Fruit fly (Drosophila melanogaster) whole organism, prepupa: Measurements from ENCODE around the gene Saf6.

ENCODE experiments used
- CG10631 ChIP-seq: fragments of 200-800 bp; sonication (Bioruptor generic); optimal IDR thresholded peaks from 2 replicates; lab custom pipeline; 2016; ENCODE audit warnings: missing biosample characterization, missing genetic modification characterization
- CG10669 ChIP-seq: fragments of 200-800 bp; sonication (Bioruptor generic); optimal IDR thresholded peaks from 3 replicates; lab custom pipeline; 2018; ENCODE audit warnings: missing biosample characterization, mild to moderate bottlenecking, missing genetic modification characterization, moderate library complexity
- CG11294 ChIP-seq: fragments of 200-800 bp; sonication (Bioruptor generic); IDR thresholded peaks from 2 replicates; pipeline ENCODE4 v1.3.6; 2022; ENCODE audit warnings: missing biosample characterization, missing genetic modification characterization
- CG11762 ChIP-seq: fragments of 200-800 bp; sonication (Bioruptor generic); optimal IDR thresholded peaks from 3 replicates; lab custom pipeline; 2016; ENCODE audit warnings: missing biosample characterization, missing genetic modification characterization; ENCODE audit not compliant: insufficient read depth
- CG11902 ChIP-seq: fragments of 200-800 bp; sonication (Bioruptor generic); optimal IDR thresholded peaks from 3 replicates; lab custom pipeline; 2016; ENCODE audit warnings: missing biosample characterization, missing genetic modification characterization
- CG15336 ChIP-seq: fragments of 200-800 bp; sonication (Bioruptor generic); IDR thresholded peaks from 2 replicates; pipeline ENCODE4 v1.3.6; 2022; ENCODE audit warnings: missing biosample characterization, missing genetic modification characterization
- CG1621 ChIP-seq: fragments of 200-800 bp; sonication (Bioruptor generic); optimal IDR thresholded peaks from 3 replicates; lab custom pipeline; 2018; ENCODE audit warnings: missing biosample characterization, mild to moderate bottlenecking, missing genetic modification characterization
- CG16779 ChIP-seq: fragments of 200-800 bp; sonication (Bioruptor generic); optimal IDR thresholded peaks from 3 replicates; lab custom pipeline; 2017; ENCODE audit warnings: missing biosample characterization, mild to moderate bottlenecking, missing genetic modification characterization
- CG31627 ChIP-seq: fragments of 200-800 bp; sonication (Bioruptor generic); optimal IDR thresholded peaks from 3 replicates; lab custom pipeline; 2016; ENCODE audit warnings: missing biosample characterization, missing genetic modification characterization
- CG32006 ChIP-seq: fragments of 200-800 bp; sonication (Bioruptor generic); optimal IDR thresholded peaks from 3 replicates; lab custom pipeline; 2017; ENCODE audit warnings: missing biosample characterization, mild to moderate bottlenecking, missing genetic modification characterization
- CG34406 ChIP-seq: fragments of 200-800 bp; sonication (Bioruptor generic); optimal IDR thresholded peaks from 3 replicates; lab custom pipeline; 2016; ENCODE audit warnings: missing biosample characterization, missing genetic modification characterization
- CG3919 ChIP-seq: fragments of 200-800 bp; sonication (Bioruptor generic); optimal IDR thresholded peaks from 3 replicates; lab custom pipeline; 2016; ENCODE audit warnings: missing biosample characterization, missing genetic modification characterization
- CG4318 ChIP-seq: fragments of 200-800 bp; sonication (Bioruptor generic); optimal IDR thresholded peaks from 3 replicates; lab custom pipeline; 2017; ENCODE audit warnings: missing biosample characterization, mild to moderate bottlenecking, missing genetic modification characterization
- CG6163 ChIP-seq: fragments of 200-800 bp; sonication (Bioruptor generic); IDR thresholded peaks from 3 replicates; pipeline ENCODE4 v1.3.6; 2022; ENCODE audit warnings: missing biosample characterization, missing genetic modification characterization
- CG6276 ChIP-seq: fragments of 200-800 bp; sonication (Bioruptor generic); optimal IDR thresholded peaks from 2 replicates; lab custom pipeline; 2017; ENCODE audit warnings: missing biosample characterization, mild to moderate bottlenecking, missing genetic modification characterization
- CG6792 ChIP-seq: fragments of 200-800 bp; sonication (Bioruptor generic); optimal IDR thresholded peaks from 3 replicates; lab custom pipeline; 2016; ENCODE audit warnings: missing biosample characterization, missing genetic modification characterization
- CG6808 ChIP-seq: fragments of 200-800 bp; sonication (Bioruptor generic); optimal IDR thresholded peaks from 3 replicates; lab custom pipeline; 2017; ENCODE audit warnings: missing biosample characterization, missing genetic modification characterization, mild to moderate bottlenecking, moderate library complexity, missing genetic modification reagents
- CG6854 ChIP-seq: fragments of 200-800 bp; sonication (Bioruptor generic); optimal IDR thresholded peaks from 2 replicates; lab custom pipeline; 2017; ENCODE audit warnings: missing biosample characterization, mild to moderate bottlenecking, missing genetic modification characterization
- CG7368 ChIP-seq: fragments of 200-800 bp; sonication (Bioruptor generic); optimal IDR thresholded peaks from 3 replicates; lab custom pipeline; 2016; ENCODE audit warnings: missing biosample characterization, missing genetic modification characterization
- CG8632 ChIP-seq: fragments of 200-800 bp; sonication (Bioruptor generic); optimal IDR thresholded peaks from 3 replicates; lab custom pipeline; 2016; ENCODE audit warnings: missing biosample characterization, missing genetic modification characterization
- CG9139 ChIP-seq: fragments of 200-800 bp; sonication (Bioruptor generic); optimal IDR thresholded peaks from 3 replicates; lab custom pipeline; 2017; ENCODE audit warnings: missing biosample characterization, mild to moderate bottlenecking, missing genetic modification characterization
- Eip75B ChIP-seq: fragments of 200-800 bp; sonication (Bioruptor generic); optimal IDR thresholded peaks from 3 replicates; lab custom pipeline; 2016; ENCODE audit warnings: missing biosample characterization, missing genetic modification characterization
- Eip78C ChIP-seq: fragments of 200-800 bp; sonication (Bioruptor generic); peaks from one replicate; lab custom pipeline; 2016; ENCODE audit warnings: missing biosample characterization, missing genetic modification characterization
- Ets96B ChIP-seq: fragments of 200-800 bp; optimal IDR thresholded peaks from 2 replicates; lab custom pipeline; 2019; ENCODE audit warnings: missing biosample characterization, mild to moderate bottlenecking, missing genetic modification characterization, moderate library complexity
- Gug ChIP-seq: fragments of 200-800 bp; sonication (Bioruptor generic); IDR thresholded peaks from 2 replicates; pipeline ENCODE4 v1.3.6; 2022; ENCODE audit warnings: missing biosample characterization, missing genetic modification characterization
- Hr38 ChIP-seq: sonication (Bioruptor generic); optimal IDR thresholded peaks from 2 replicates; lab custom pipeline; 2016; ENCODE audit warnings: missing biosample characterization, missing genetic modification characterization
- Met ChIP-seq: fragments of 200-800 bp; sonication (Bioruptor generic); optimal IDR thresholded peaks from 3 replicates; lab custom pipeline; 2016; ENCODE audit warnings: missing biosample characterization, missing genetic modification characterization
- OdsH ChIP-seq: fragments of 200-800 bp; sonication (Bioruptor generic); optimal IDR thresholded peaks from 3 replicates; lab custom pipeline; 2016; ENCODE audit warnings: missing biosample characterization, missing genetic modification characterization
- Smox ChIP-seq: fragments of 200-800 bp; sonication (Bioruptor generic); optimal IDR thresholded peaks from 3 replicates; lab custom pipeline; 2016; ENCODE audit warnings: missing biosample characterization, missing genetic modification characterization
- Sox102F ChIP-seq: fragments of 200-800 bp; sonication (Bioruptor generic); optimal IDR thresholded peaks from 2 replicates; lab custom pipeline; 2016; ENCODE audit warnings: missing biosample characterization, mild to moderate bottlenecking, missing genetic modification characterization
- Sox15 ChIP-seq: fragments of 200-800 bp; sonication (Bioruptor generic); optimal IDR thresholded peaks from 3 replicates; lab custom pipeline; 2016; ENCODE audit warnings: missing biosample characterization, missing genetic modification characterization
- acj6 ChIP-seq: fragments of 200-800 bp; sonication (Bioruptor generic); optimal IDR thresholded peaks from 3 replicates; lab custom pipeline; 2016; ENCODE audit warnings: missing biosample characterization, missing genetic modification characterization
- dac ChIP-seq: fragments of 200-800 bp; sonication (Bioruptor generic); optimal IDR thresholded peaks from 2 replicates; lab custom pipeline; 2017; ENCODE audit warnings: missing biosample characterization, mild to moderate bottlenecking, missing genetic modification characterization
- dsx ChIP-seq: fragments of 200-800 bp; optimal IDR thresholded peaks from 3 replicates; lab custom pipeline; 2019; ENCODE audit warnings: missing biosample characterization, mild to moderate bottlenecking, missing genetic modification characterization, moderate library complexity; ENCODE audit not compliant: poor library complexity, severe bottlenecking
- eg ChIP-seq: fragments of 200-800 bp; sonication (Bioruptor generic); IDR thresholded peaks from 3 replicates; pipeline ENCODE4 v1.3.6; 2022; ENCODE audit warnings: missing biosample characterization, missing genetic modification characterization
- esn ChIP-seq: fragments of 200-800 bp; sonication (Bioruptor generic); optimal IDR thresholded peaks from 2 replicates; lab custom pipeline; 2016; ENCODE audit warnings: missing biosample characterization, mild to moderate bottlenecking, missing genetic modification characterization, moderate library complexity
- fd59A ChIP-seq: fragments of 200-800 bp; sonication (Bioruptor generic); optimal IDR thresholded peaks from 2 replicates; lab custom pipeline; 2017; ENCODE audit warnings: missing biosample characterization, mild to moderate bottlenecking, missing genetic modification characterization, missing genetic modification reagents
- fd85E ChIP-seq: fragments of 200-800 bp; sonication (Bioruptor generic); optimal IDR thresholded peaks from 3 replicates; lab custom pipeline; 2016; ENCODE audit warnings: missing biosample characterization, missing genetic modification characterization
- fkh ChIP-seq: fragments of 200-800 bp; sonication (Bioruptor generic); optimal IDR thresholded peaks from 3 replicates; lab custom pipeline; 2017; ENCODE audit warnings: missing biosample characterization, mild to moderate bottlenecking, missing genetic modification characterization, moderate library complexity
- lz ChIP-seq: fragments of 200-800 bp; sonication (Bioruptor generic); optimal IDR thresholded peaks from 3 replicates; lab custom pipeline; 2016; ENCODE audit warnings: missing biosample characterization, missing genetic modification characterization
- net ChIP-seq: fragments of 200-800 bp; sonication (Bioruptor generic); optimal IDR thresholded peaks from 3 replicates; lab custom pipeline; 2016; ENCODE audit warnings: missing biosample characterization, missing genetic modification characterization
- pdm3 ChIP-seq: fragments of 200-800 bp; sonication (Bioruptor generic); optimal IDR thresholded peaks from 3 replicates; lab custom pipeline; 2016; ENCODE audit warnings: missing biosample characterization, missing genetic modification characterization
- salr ChIP-seq, 2 experiments: fragments of 200-800 bp; sonication (Bioruptor generic); optimal IDR thresholded peaks; 3 replicates each; lab custom pipeline; 2016 to 2018; ENCODE audit warnings: missing biosample characterization in 2 of 2, missing genetic modification characterization in 2 of 2, mild to moderate bottlenecking in 1 of 2
- spab ChIP-seq: fragments of 200-800 bp; sonication (Bioruptor generic); optimal IDR thresholded peaks from 2 replicates; lab custom pipeline; 2017; ENCODE audit warnings: missing biosample characterization, mild to moderate bottlenecking, missing genetic modification characterization, missing genetic modification reagents
- ss ChIP-seq, 2 experiments: fragments of 200-800 bp; sonication (Bioruptor generic); optimal IDR thresholded peaks; 2 replicates in 1 of 2; 3 replicates in 1 of 2; lab custom pipeline; 2017 to 2018; ENCODE audit warnings: mild to moderate bottlenecking in 2 of 2, missing biosample characterization in 2 of 2, missing genetic modification characterization in 2 of 2, moderate library complexity in 1 of 2
- svp ChIP-seq: fragments of 200-800 bp; sonication (Bioruptor generic); peaks from one replicate; lab custom pipeline; 2016; ENCODE audit warnings: missing biosample characterization, missing genetic modification characterization
- topi ChIP-seq: fragments of 200-800 bp; sonication (Bioruptor generic); optimal IDR thresholded peaks from 3 replicates; lab custom pipeline; 2016; ENCODE audit warnings: missing biosample characterization, missing genetic modification characterization
- vri ChIP-seq: fragments of 200-800 bp; sonication (Bioruptor generic); optimal IDR thresholded peaks from 3 replicates; lab custom pipeline; 2016; ENCODE audit warnings: missing biosample characterization, mild to moderate bottlenecking, missing genetic modification characterization

The Saf6 gene

DNA sequence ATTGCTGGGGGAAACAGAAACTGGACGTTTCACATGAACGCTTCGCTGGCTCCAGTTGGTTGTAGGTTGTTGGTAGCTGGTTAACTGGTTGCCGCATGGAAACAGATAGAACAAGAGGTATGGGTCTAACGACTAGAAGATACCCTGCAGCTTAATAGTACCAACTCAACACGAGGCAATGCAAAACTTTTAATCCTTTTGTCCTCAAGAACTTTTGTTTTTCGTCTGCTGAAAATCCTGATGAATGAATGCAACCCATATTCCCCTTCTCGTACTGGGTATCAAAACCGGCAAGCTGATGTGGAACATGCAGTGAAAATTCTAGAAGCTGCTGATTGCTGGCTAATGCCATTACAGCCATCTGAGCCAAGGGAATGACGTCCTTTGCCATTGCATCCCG, 22.2 kb upstream of the Saf6 start (continued):
- TF ChIP-seq fkh (GFP tag; lab: Kevin White, UChicago): no peak
- no peak for TF ChIP-seq Smox
- TF ChIP-seq vri (GFP tag; lab: Kevin White, UChicago): peak; percentile 14
- peak; percentile 88 for TF ChIP-seq Eip75B (GFP tag; lab: Kevin White, UChicago)
- peak; percentile 4 for TF ChIP-seq lz (GFP tag; lab: Kevin White, UChicago)
- TF ChIP-seq CG7368 (GFP tag; lab: Kevin White, UChicago): peak; percentile 54
- TF ChIP-seq Ets96B (tag; lab: Kevin White, UChicago): no peak
- TF ChIP-seq Eip78C (GFP tag; lab: Kevin White, UChicago): peak; percentile 81
- peak; percentile 92 for TF ChIP-seq CG32006 (GFP tag; lab: Kevin White, UChicago)
- peak; percentile 33 for TF ChIP-seq CG6808 (GFP tag; lab: Kevin White, UChicago)
- TF ChIP-seq CG34406: no peak
- TF ChIP-seq esn (GFP tag; lab: Kevin White, UChicago): peak; percentile 74
- TF ChIP-seq CG11762 (GFP tag; lab: Kevin White, UChicago): peak; percentile 27

DNA sequence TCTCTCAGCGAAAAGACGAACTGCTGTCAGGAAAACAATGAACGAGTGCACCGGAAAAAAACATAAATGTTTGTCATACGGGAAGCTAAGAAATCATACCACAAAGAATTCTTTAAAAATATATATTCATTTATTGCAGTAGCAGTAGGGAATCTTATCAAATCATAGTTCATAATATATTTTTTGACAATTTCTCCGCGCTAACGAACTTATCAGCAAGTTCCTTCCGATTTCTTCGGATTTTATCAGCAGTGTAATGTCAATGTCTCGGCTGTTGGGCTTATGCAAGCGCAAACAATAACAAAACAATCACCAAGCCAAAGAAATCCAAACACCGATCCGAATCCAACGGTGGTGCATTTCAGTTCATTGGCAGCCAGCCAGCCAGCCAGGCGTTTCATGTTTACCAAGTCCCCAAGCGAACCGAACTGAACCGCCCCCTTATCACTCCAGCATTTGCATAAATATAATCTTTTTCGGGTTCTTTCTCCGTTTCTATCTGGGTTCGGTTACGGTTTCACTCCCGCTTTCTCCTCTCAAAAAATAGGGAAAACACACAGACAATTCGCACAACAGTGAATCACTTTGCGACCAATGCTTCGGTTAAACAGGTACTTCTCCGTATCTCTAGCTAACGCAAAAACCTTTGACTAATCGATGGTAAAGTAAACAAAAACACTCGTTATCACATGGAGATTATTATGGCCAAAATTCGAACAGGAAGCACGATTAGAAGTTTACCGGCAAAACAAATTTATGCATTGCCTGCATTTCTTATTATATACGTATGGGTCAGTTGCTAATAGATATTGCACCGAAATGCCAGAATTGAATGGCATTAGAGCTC, 12.0 kb upstream of the Saf6 start:
- no peak for TF ChIP-seq dsx
- no peak for TF ChIP-seq CG11762 (GFP tag; lab: Kevin White, UChicago)
- TF ChIP-seq topi (GFP tag; lab: Kevin White, UChicago): no peak
- TF ChIP-seq dac: peak; percentile 32
- no peak for TF ChIP-seq ss (GFP tag; optimal IDR thresholded peaks at IDR 0.05; lab: Kevin White, UChicago)
- TF ChIP-seq CG9139: no peak
- no peak for TF ChIP-seq OdsH (GFP tag; lab: Kevin White, UChicago)
- no peak for TF ChIP-seq Sox102F
- TF ChIP-seq CG15336 (GFP tag; lab: Robert Waterston, UW): peak; percentile 60
- no peak for TF ChIP-seq CG1621 (tag; lab: Kevin White, UChicago)
- TF ChIP-seq CG16779 (tag; lab: Kevin White, UChicago): no peak
- no peak for TF ChIP-seq CG10669 (GFP tag; lab: Kevin White, UChicago)
- TF ChIP-seq spab: no peak
- TF ChIP-seq CG10631 (GFP tag; lab: Kevin White, UChicago): no peak
- no peak for TF ChIP-seq CG11902 (GFP tag; lab: Kevin White, UChicago)
- TF ChIP-seq CG6792 (GFP tag; lab: Kevin White, UChicago): peak; percentile 42
- peak; percentile 14 for TF ChIP-seq lz (GFP tag; lab: Kevin White, UChicago)
- no peak for TF ChIP-seq pdm3
- TF ChIP-seq CG31627 (GFP tag; lab: Kevin White, UChicago): peak; percentile 49
- TF ChIP-seq net (GFP tag; lab: Kevin White, UChicago): peak; percentile 9
- TF ChIP-seq CG6854 (GFP tag; lab: Kevin White, UChicago): no peak
- TF ChIP-seq fd85E (GFP tag; lab: Kevin White, UChicago): no peak
- no peak for TF ChIP-seq CG6163
- TF ChIP-seq CG4318: no peak
- TF ChIP-seq Gug: 0 out of 2 replicates have a peak, but pooled peaks have one; percentile 10
- TF ChIP-seq CG8632 (GFP tag; lab: Kevin White, UChicago): no peak
- TF ChIP-seq CG3919 (GFP tag; lab: Kevin White, UChicago): no peak
- TF ChIP-seq Ets96B (tag; lab: Kevin White, UChicago): no peak
- TF ChIP-seq Met (GFP tag; lab: Kevin White, UChicago): no peak
- TF ChIP-seq eg (GFP tag; lab: Robert Waterston, UW): no peak
- no peak for TF ChIP-seq salr (GFP tag; optimal IDR thresholded peaks at IDR 0.05; lab: Kevin White, UChicago)
- peak; percentile 75 for TF ChIP-seq esn (GFP tag; lab: Kevin White, UChicago)
- peak; percentile 74 for TF ChIP-seq fkh (GFP tag; lab: Kevin White, UChicago)
- TF ChIP-seq fd59A (GFP tag; lab: Kevin White, UChicago): no peak
- no peak for TF ChIP-seq Sox15 (GFP tag; lab: Kevin White, UChicago)
- TF ChIP-seq svp (GFP tag; lab: Kevin White, UChicago): peak; percentile 81
- no peak for TF ChIP-seq acj6 (GFP tag; lab: Kevin White, UChicago)
- no peak for TF ChIP-seq Hr38 (GFP tag; lab: Kevin White, UChicago)
- TF ChIP-seq CG6276 (GFP tag; lab: Kevin White, UChicago): no peak
- TF ChIP-seq CG11294 (GFP tag; lab: Robert Waterston, UW): no peak
- TF ChIP-seq Eip78C (GFP tag; lab: Kevin White, UChicago): peak; percentile 73
